Worm (Caenorhabditis elegans) whole organism, L2 larva: ENCODE data around the gene F07E5.7.

Experiments used
- alr-1 ChIP-seq: fragments of 150-350 bp; optimal IDR thresholded peaks from 2 replicates; lab custom pipeline; 2014; ENCODE audit warnings: missing biosample characterization, missing genetic modification characterization
- ama-1 ChIP-seq: fragments of 150-350 bp; optimal IDR thresholded peaks from 2 replicates; lab custom pipeline; 2018; ENCODE audit warnings: inconsistent platforms
- lin-13 ChIP-seq: fragments of 150-350 bp; optimal IDR thresholded peaks from 2 replicates; lab custom pipeline; 2014; ENCODE audit warnings: missing biosample characterization, missing genetic modification reagents, missing genetic modification characterization
- mdl-1 ChIP-seq, 2 experiments: fragments of 150-350 bp in 1 of 2; sonication (generic microtip) in 1 of 2; optimal IDR thresholded peaks; 2 replicates each; lab custom pipeline; 2017; ENCODE audit warnings: missing biosample characterization in 2 of 2, missing genetic modification characterization in 2 of 2
- nhr-237 ChIP-seq: fragments of 150-350 bp; optimal IDR thresholded peaks from 2 replicates; lab custom pipeline; 2014; ENCODE audit warnings: missing biosample characterization, missing genetic modification characterization
- nhr-6 ChIP-seq: fragments of 150-350 bp; optimal IDR thresholded peaks from 2 replicates; lab custom pipeline; 2014; ENCODE audit warnings: missing biosample characterization, missing genetic modification characterization
- nhr-77 ChIP-seq: fragments of 150-350 bp; optimal IDR thresholded peaks from 2 replicates; lab custom pipeline; 2014; ENCODE audit warnings: missing biosample characterization, missing genetic modification characterization
- skn-1 ChIP-seq: sonication (generic microtip); optimal IDR thresholded peaks from 2 replicates; lab custom pipeline; 2017; ENCODE audit warnings: missing biosample characterization, missing genetic modification characterization
- unc-39 ChIP-seq: fragments of 150-350 bp; optimal IDR thresholded peaks from 2 replicates; lab custom pipeline; 2014; ENCODE audit warnings: missing biosample characterization, missing genetic modification characterization
- unc-62 ChIP-seq: fragments of 150-350 bp; optimal IDR thresholded peaks from 2 replicates; lab custom pipeline; 2014; ENCODE audit warnings: missing biosample characterization, missing genetic modification reagents, missing genetic modification characterization
- ztf-1 ChIP-seq: fragments of 200-800 bp; sonication (Bioruptor generic); conservative IDR thresholded peaks from 2 replicates; pipeline ENCODE4 v1.3.6; 2022; ENCODE audit warnings: missing genetic modification characterization, missing compliant biosample characterization

DNA sequence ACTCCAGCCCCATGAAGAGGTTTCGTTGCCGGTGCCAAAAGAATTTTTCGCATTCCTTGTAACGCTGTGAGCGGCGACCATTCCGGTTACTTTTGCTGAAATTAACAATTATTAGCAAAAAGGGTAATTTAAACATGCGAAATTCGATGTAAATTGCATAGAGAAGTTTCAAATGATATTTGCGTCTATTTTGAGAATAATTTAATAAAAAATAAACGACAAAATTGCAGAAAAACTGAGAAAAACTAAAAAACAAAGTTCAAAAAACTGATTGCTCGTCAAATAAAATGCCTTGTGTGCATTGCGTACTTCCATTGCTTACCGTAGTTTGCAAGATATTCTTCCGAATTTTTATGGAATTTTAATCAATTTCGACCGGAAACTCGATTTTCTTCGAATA, 25.8 kb downstream of the F07E5.7 start, which contains the start of gene bath-24:
- TF ChIP-seq ztf-1 (no peak), skn-1 (tag; lab: Kevin White, UChicago) (no peak), ama-1 (lab: Kevin White, UChicago) (no peak), alr-1 (tag; lab: Kevin White, UChicago) (no peak), unc-62 (no peak), unc-39 (tag; lab: Kevin White, UChicago) (no peak), nhr-237 (no peak), nhr-77 (tag; lab: Kevin White, UChicago) (no peak), lin-13 (GFP tag; lab: Kevin White, UChicago) (no peak), nhr-6 (tag; lab: Kevin White, UChicago) (no peak), mdl-1 (tag; optimal IDR thresholded peaks at IDR 0.05; lab: Kevin White, UChicago) (no peak)
